Fruit fly (Drosophila melanogaster) whole organism, wandering third instar larva: Measurements from ENCODE around the gene CG46311.

Experiments used
- CrebA ChIP-seq: fragments of 200-800 bp; sonication (Bioruptor generic); optimal IDR thresholded peaks from 2 replicates; lab custom pipeline; 2016; ENCODE audit warnings: missing biosample characterization, mild to moderate bottlenecking, missing genetic modification characterization, borderline replicate concordance
- Dfd ChIP-seq: fragments of >200 bp; optimal IDR thresholded peaks from 2 replicates; lab custom pipeline; 2017; ENCODE audit warnings: missing biosample characterization, missing genetic modification characterization
- GATAd ChIP-seq: sonication (Bioruptor generic); optimal IDR thresholded peaks from 2 replicates; lab custom pipeline; 2016; ENCODE audit warnings: missing biosample characterization, missing genetic modification characterization
- HLH106 ChIP-seq: fragments of 200-800 bp; optimal IDR thresholded peaks from 3 replicates; lab custom pipeline; 2019; ENCODE audit warnings: missing biosample characterization, mild to moderate bottlenecking, missing genetic modification characterization, moderate library complexity
- Hr78 ChIP-seq: fragments of >200 bp; optimal IDR thresholded peaks from 2 replicates; lab custom pipeline; 2017; ENCODE audit warnings: missing biosample characterization, missing genetic modification characterization
- N ChIP-seq: fragments of >200 bp; optimal IDR thresholded peaks from 2 replicates; lab custom pipeline; 2018; ENCODE audit warnings: missing biosample characterization, missing external identifiers, missing genetic modification characterization
- br ChIP-seq: fragments of 200-800 bp; sonication (Bioruptor generic); optimal IDR thresholded peaks from 2 replicates; lab custom pipeline; 2016; ENCODE audit warnings: missing biosample characterization, missing genetic modification characterization
- foxo ChIP-seq, 2 experiments: fragments of 200-800 bp; sonication (Bioruptor generic); optimal IDR thresholded peaks; 2 replicates in 1 of 2; 3 replicates in 1 of 2; lab custom pipeline; 2016 to 2017; ENCODE audit warnings: missing biosample characterization in 2 of 2, missing genetic modification characterization in 2 of 2
- h ChIP-seq: fragments of 200-800 bp; sonication (Bioruptor generic); optimal IDR thresholded peaks from 3 replicates; lab custom pipeline; 2016; ENCODE audit warnings: missing biosample characterization, mild to moderate bottlenecking, missing genetic modification characterization
- jim ChIP-seq: fragments of 175-275, 200-325 bp; sonication (Bioruptor generic); optimal IDR thresholded peaks from 2 replicates; lab custom pipeline; 2016; ENCODE audit warnings: missing biosample characterization, mild to moderate bottlenecking, missing genetic modification characterization
- psq ChIP-seq: fragments of 200-800 bp; sonication (Bioruptor generic); optimal IDR thresholded peaks from 3 replicates; lab custom pipeline; 2017; ENCODE audit warnings: missing biosample characterization, mild to moderate bottlenecking, missing genetic modification characterization, moderate library complexity
- rgr ChIP-seq: fragments of 200-800 bp; sonication (Bioruptor generic); optimal IDR thresholded peaks from 3 replicates; lab custom pipeline; 2016; ENCODE audit warnings: missing biosample characterization, mild to moderate bottlenecking, missing genetic modification characterization
- sv ChIP-seq: fragments of 200-800 bp; sonication (Bioruptor generic); optimal IDR thresholded peaks from 3 replicates; lab custom pipeline; 2016; ENCODE audit warnings: missing biosample characterization, missing genetic modification characterization

DNA sequence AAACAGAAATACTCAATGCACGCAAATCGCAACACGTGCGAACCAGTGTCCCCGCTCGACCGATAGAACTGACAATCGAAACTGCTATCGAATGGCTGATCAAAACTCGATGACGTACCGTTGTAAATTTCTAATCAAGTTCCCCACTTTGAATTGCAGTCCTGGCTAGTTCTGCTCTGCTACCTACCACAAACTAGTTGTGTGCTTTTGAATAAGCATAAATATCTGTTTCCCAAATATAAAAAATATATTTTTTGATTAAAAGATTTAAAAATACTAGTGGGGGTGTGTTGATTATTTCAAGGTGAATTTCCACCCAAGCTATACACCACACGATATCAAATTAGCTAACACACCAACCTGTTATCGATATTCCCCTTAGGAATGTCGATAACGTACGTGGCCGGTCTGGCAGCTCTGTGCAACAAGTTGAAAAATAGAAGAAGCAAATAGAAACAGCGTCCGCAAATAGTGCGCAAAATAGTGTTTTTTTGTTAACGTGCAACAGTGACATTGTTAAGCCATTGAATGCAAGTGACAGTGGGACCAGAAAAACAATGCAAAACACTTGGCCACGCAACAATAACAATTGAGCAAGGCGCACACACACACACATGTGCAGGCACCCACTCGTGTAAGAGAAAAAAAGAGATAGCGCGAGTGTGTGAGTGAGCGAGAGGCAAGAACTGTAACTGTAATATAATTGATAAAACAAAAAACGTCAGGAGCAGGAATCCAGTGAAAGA, 60.9 kb downstream of the CG46311 start, which contains the start of the genes CG2691 and NFAT:
- TF ChIP-seq sv (GFP tag; lab: Kevin White, UChicago) (no peak), HLH106 (tag; lab: Kevin White, UChicago) (no peak), h (peak; percentile 8), foxo (GFP tag; optimal IDR thresholded peaks at IDR 0.05; lab: Kevin White, UChicago) (no peak), Hr78 (GFP tag; lab: Kevin White, UChicago) (no peak), psq (no peak), CrebA (no peak), N (GFP tag; lab: Kevin White, UChicago) (no peak), rgr (GFP tag; lab: Kevin White, UChicago) (no peak), br (GFP tag; lab: Kevin White, UChicago) (no peak), Dfd (GFP tag; lab: Kevin White, UChicago) (no peak), jim (GFP tag; lab: Kevin White, UChicago) (no peak), GATAd (no peak)
